Fruit fly (Drosophila melanogaster) whole organism, embryonic: ENCODE results near the gene SelG.

ENCODE experiments used
- Bdp1 ChIP-seq: fragments of 200-800 bp; sonication (Bioruptor generic); optimal IDR thresholded peaks from 3 replicates; lab custom pipeline; 2016; ENCODE audit warnings: missing biosample characterization, missing genetic modification characterization
- Blimp-1 ChIP-seq: fragments of 200-800 bp; sonication (Bioruptor generic); optimal IDR thresholded peaks from 3 replicates; lab custom pipeline; 2018; ENCODE audit warnings: missing biosample characterization, missing genetic modification characterization, mild to moderate bottlenecking, moderate library complexity, missing genetic modification reagents
- CG10321 ChIP-seq: fragments of 200-800 bp; sonication (Bioruptor generic); IDR thresholded peaks from 2 replicates; pipeline ENCODE4 v1.3.6; 2022; ENCODE audit warnings: missing biosample characterization, missing genetic modification characterization
- CG10366 ChIP-seq: fragments of 200-800 bp; sonication (Bioruptor generic); IDR thresholded peaks from 2 replicates; pipeline ENCODE4 v1.3.6; 2022; ENCODE audit warnings: missing biosample characterization, missing genetic modification characterization
- CG10654 ChIP-seq: fragments of 200-800 bp; sonication (Bioruptor generic); optimal IDR thresholded peaks from 2 replicates; lab custom pipeline; 2016; ENCODE audit warnings: missing biosample characterization, missing genetic modification characterization
- CG11504 ChIP-seq: fragments of 200-800 bp; sonication (Bioruptor generic); optimal IDR thresholded peaks from 3 replicates; lab custom pipeline; 2019; ENCODE audit warnings: missing biosample characterization, mild to moderate bottlenecking, missing genetic modification characterization, moderate library complexity
- CG12155 ChIP-seq: fragments of 200-800 bp; sonication (Bioruptor generic); optimal IDR thresholded peaks from 3 replicates; lab custom pipeline; 2016; ENCODE audit warnings: missing biosample characterization, missing genetic modification characterization
- CG13424 ChIP-seq: fragments of 200-800 bp; sonication (Bioruptor generic); optimal IDR thresholded peaks from 2 replicates; lab custom pipeline; 2019; ENCODE audit warnings: missing biosample characterization, mild to moderate bottlenecking, missing genetic modification characterization, moderate library complexity
- CG15073 ChIP-seq: fragments of 200-800 bp; sonication (Bioruptor generic); optimal IDR thresholded peaks from 2 replicates; lab custom pipeline; 2016; ENCODE audit warnings: missing biosample characterization, missing genetic modification characterization
- CG15269 ChIP-seq: fragments of 200-800 bp; sonication (Bioruptor generic); optimal IDR thresholded peaks from 2 replicates; lab custom pipeline; 2018; ENCODE audit warnings: missing biosample characterization, mild to moderate bottlenecking, missing genetic modification characterization, moderate library complexity
- CG1603 ChIP-seq: fragments of 200-800 bp; sonication (Bioruptor generic); optimal IDR thresholded peaks from 2 replicates; lab custom pipeline; 2019; ENCODE audit warnings: missing biosample characterization, mild to moderate bottlenecking, missing genetic modification characterization, moderate library complexity
- CG16815 ChIP-seq: fragments of 200-800 bp; sonication (Bioruptor generic); optimal IDR thresholded peaks from 3 replicates; lab custom pipeline; 2017; ENCODE audit warnings: missing biosample characterization, mild to moderate bottlenecking, missing genetic modification characterization
- CG1792 ChIP-seq: fragments of 200-800 bp; sonication (Bioruptor generic); optimal IDR thresholded peaks from 2 replicates; lab custom pipeline; 2016; ENCODE audit warnings: missing biosample characterization, missing genetic modification characterization
- CG2129 ChIP-seq: fragments of 200-800 bp; sonication (Bioruptor generic); IDR thresholded peaks from 2 replicates; pipeline ENCODE4 v1.3.6; 2022; ENCODE audit warnings: missing biosample characterization, missing genetic modification characterization; ENCODE audit not compliant: partially characterized antibody
- CG2199 ChIP-seq: fragments of 200-800 bp; sonication (Bioruptor generic); IDR thresholded peaks from 3 replicates; pipeline ENCODE4 v1.3.6; 2022; ENCODE audit warnings: missing biosample characterization, missing genetic modification characterization
- CG4730 ChIP-seq: fragments of 200-800 bp; sonication (Bioruptor generic); IDR thresholded peaks from 2 replicates; pipeline ENCODE4 v1.3.6; 2022; ENCODE audit warnings: missing biosample characterization, missing genetic modification characterization
- CG7839 ChIP-seq: fragments of 200-800 bp; sonication (Bioruptor generic); optimal IDR thresholded peaks from 3 replicates; lab custom pipeline; 2018; ENCODE audit warnings: missing biosample characterization, mild to moderate bottlenecking, missing genetic modification characterization, moderate library complexity
- CHES-1-like ChIP-seq: fragments of 200-800 bp; sonication (Bioruptor generic); optimal IDR thresholded peaks from 2 replicates; lab custom pipeline; 2016; ENCODE audit warnings: missing biosample characterization, missing genetic modification characterization
- Dbx ChIP-seq: fragments of 200-800 bp; sonication (Bioruptor generic); IDR thresholded peaks from 3 replicates; pipeline ENCODE4 v1.3.6; 2022; ENCODE audit warnings: missing biosample characterization, missing genetic modification characterization
- Dek ChIP-seq: fragments of 200-800 bp; sonication (Bioruptor generic); optimal IDR thresholded peaks from 3 replicates; lab custom pipeline; 2019; ENCODE audit warnings: missing biosample characterization, mild to moderate bottlenecking, missing genetic modification characterization, moderate library complexity
- E2f1 ChIP-seq: fragments of 200-800 bp; sonication (Bioruptor generic); IDR thresholded peaks from 2 replicates; pipeline ENCODE4 v1.3.6; 2022; ENCODE audit warnings: missing biosample characterization, missing genetic modification characterization
- Ets97D ChIP-seq: fragments of 200-800 bp; sonication (Bioruptor generic); optimal IDR thresholded peaks from 3 replicates; lab custom pipeline; 2016; ENCODE audit warnings: missing biosample characterization, missing genetic modification characterization
- Fer1 ChIP-seq: fragments of 200-800 bp; sonication (Bioruptor generic); optimal IDR thresholded peaks from 2 replicates; lab custom pipeline; 2017; ENCODE audit warnings: missing biosample characterization, mild to moderate bottlenecking, missing genetic modification characterization
- Hmr ChIP-seq: fragments of 200-800 bp; sonication (Bioruptor generic); optimal IDR thresholded peaks from 3 replicates; lab custom pipeline; 2017; ENCODE audit warnings: mild to moderate bottlenecking, missing biosample characterization, missing genetic modification reagents, missing genetic modification characterization
- Ravus ChIP-seq: fragments of 200-800 bp; sonication (Bioruptor generic); IDR thresholded peaks from 2 replicates; pipeline ENCODE4 v1.3.6; 2022; ENCODE audit warnings: missing biosample characterization, missing genetic modification characterization
- Tbp ChIP-seq: fragments of >200 bp; optimal IDR thresholded peaks from 2 replicates; lab custom pipeline; 2018; ENCODE audit warnings: missing biosample characterization, missing genetic modification characterization
- YL-1 ChIP-seq: fragments of 200-800 bp; sonication (Bioruptor generic); optimal IDR thresholded peaks from 3 replicates; lab custom pipeline; 2017; ENCODE audit warnings: missing biosample characterization, mild to moderate bottlenecking, missing genetic modification characterization
- aop ChIP-seq: fragments of 200-800 bp; sonication (Bioruptor generic); IDR thresholded peaks from 2 replicates; pipeline ENCODE4 v1.3.6; 2022; ENCODE audit warnings: missing biosample characterization, missing genetic modification characterization
- bowl ChIP-seq: fragments of 200-800 bp; sonication (Bioruptor generic); IDR thresholded peaks from 2 replicates; pipeline ENCODE4 v1.3.6; 2022; ENCODE audit warnings: missing biosample characterization, missing genetic modification characterization
- bsh ChIP-seq, 2 experiments: fragments of 200-800 bp; sonication (Bioruptor generic); optimal IDR thresholded peaks; 2 replicates each; lab custom pipeline; 2017 to 2018; ENCODE audit warnings: mild to moderate bottlenecking in 2 of 2, missing biosample characterization in 2 of 2, missing genetic modification characterization in 2 of 2, moderate library complexity in 1 of 2
- btn ChIP-seq: fragments of 200-800 bp; sonication (Bioruptor generic); optimal IDR thresholded peaks from 2 replicates; lab custom pipeline; 2016; ENCODE audit warnings: missing biosample characterization, missing genetic modification characterization
- cwo ChIP-seq: fragments of 200-800 bp; sonication (Bioruptor generic); optimal IDR thresholded peaks from 3 replicates; lab custom pipeline; 2017; ENCODE audit warnings: missing biosample characterization, missing genetic modification characterization, mild to moderate bottlenecking, moderate library complexity, missing genetic modification reagents
- dysf ChIP-seq: fragments of 200-800 bp; sonication (Bioruptor generic); IDR thresholded peaks from 3 replicates; pipeline ENCODE4 v1.3.6; 2022; ENCODE audit warnings: missing biosample characterization, missing genetic modification characterization
- ems ChIP-seq: fragments of 200-800 bp; sonication (Bioruptor generic); optimal IDR thresholded peaks from 3 replicates; lab custom pipeline; 2016; ENCODE audit warnings: missing biosample characterization, missing genetic modification characterization
- eyg ChIP-seq: fragments of 200-800 bp; sonication (Bioruptor generic); optimal IDR thresholded peaks from 3 replicates; lab custom pipeline; 2016; ENCODE audit warnings: missing biosample characterization, missing genetic modification characterization
- jigr1 ChIP-seq: fragments of 200-800 bp; sonication (Bioruptor generic); IDR thresholded peaks from 3 replicates; pipeline ENCODE4 v1.3.6; 2022; ENCODE audit warnings: missing biosample characterization, missing genetic modification characterization
- jumu ChIP-seq: fragments of 200-800 bp; sonication (Bioruptor generic); optimal IDR thresholded peaks from 3 replicates; lab custom pipeline; 2016; ENCODE audit warnings: missing biosample characterization, missing genetic modification characterization
- mld ChIP-seq: fragments of 200-800 bp; sonication (Bioruptor generic); IDR thresholded peaks from 3 replicates; pipeline ENCODE4 v1.3.6; 2022; ENCODE audit warnings: missing biosample characterization, missing genetic modification characterization; ENCODE audit not compliant: partially characterized antibody
- nerfin-1 ChIP-seq: fragments of 200-800 bp; sonication (Bioruptor generic); optimal IDR thresholded peaks from 3 replicates; lab custom pipeline; 2019; ENCODE audit warnings: missing biosample characterization, mild to moderate bottlenecking, missing genetic modification characterization, moderate library complexity
- nerfin-2 ChIP-seq: fragments of 200-800 bp; sonication (Bioruptor generic); IDR thresholded peaks from 2 replicates; pipeline ENCODE4 v1.3.6; 2022; ENCODE audit warnings: missing biosample characterization, missing genetic modification characterization; ENCODE audit not compliant: partially characterized antibody
- pan ChIP-seq, 4 experiments: fragments of >200 bp in 3 of 4; fragments of 200-800 bp in 1 of 4; sonication (Bioruptor generic) in 1 of 4; optimal IDR thresholded peaks in 3 of 4; IDR thresholded peaks in 1 of 4; 2 replicates each; pipeline versions ENCODE4 v1.3.6 to Lab custom; 2017 to 2022; ENCODE audit warnings: missing biosample characterization in 2 of 4, missing genetic modification characterization in 2 of 4, mixed read lengths in 1 of 4
- phol ChIP-seq: fragments of 200-800 bp; sonication (Bioruptor generic); optimal IDR thresholded peaks from 3 replicates; lab custom pipeline; 2018; ENCODE audit warnings: missing biosample characterization, mild to moderate bottlenecking, missing genetic modification characterization, moderate library complexity
- schlank ChIP-seq: fragments of 200-800 bp; sonication (Bioruptor generic); optimal IDR thresholded peaks from 2 replicates; lab custom pipeline; 2018; ENCODE audit warnings: missing biosample characterization, mild to moderate bottlenecking, missing genetic modification characterization
- sna ChIP-seq: fragments of 200-800 bp; sonication (Bioruptor generic); IDR thresholded peaks from 2 replicates; pipeline ENCODE4 v1.3.6; 2022; ENCODE audit warnings: missing biosample characterization, missing genetic modification characterization; ENCODE audit not compliant: partially characterized antibody
- sob ChIP-seq: fragments of 200-800 bp; sonication (Bioruptor generic); IDR thresholded peaks from 2 replicates; pipeline ENCODE4 v1.3.6; 2022; ENCODE audit warnings: missing biosample characterization, missing genetic modification characterization
- sr ChIP-seq: fragments of 200-800 bp; sonication (Bioruptor generic); IDR thresholded peaks from 3 replicates; pipeline ENCODE4 v1.3.6; 2022; ENCODE audit warnings: missing biosample characterization, missing genetic modification characterization
- tgo ChIP-seq: fragments of 200-800 bp; sonication (Bioruptor generic); IDR thresholded peaks from 3 replicates; pipeline ENCODE4 v1.3.6; 2022; ENCODE audit warnings: missing biosample characterization, missing genetic modification characterization
- trh ChIP-seq: fragments of 200-800 bp; sonication (Bioruptor generic); optimal IDR thresholded peaks from 2 replicates; lab custom pipeline; 2016; ENCODE audit warnings: missing biosample characterization, missing genetic modification characterization
- zf30C ChIP-seq: fragments of 200-800 bp; sonication (Bioruptor generic); optimal IDR thresholded peaks from 3 replicates; lab custom pipeline; 2018; ENCODE audit warnings: missing biosample characterization, mild to moderate bottlenecking, missing genetic modification characterization

SelG gene

DNA sequence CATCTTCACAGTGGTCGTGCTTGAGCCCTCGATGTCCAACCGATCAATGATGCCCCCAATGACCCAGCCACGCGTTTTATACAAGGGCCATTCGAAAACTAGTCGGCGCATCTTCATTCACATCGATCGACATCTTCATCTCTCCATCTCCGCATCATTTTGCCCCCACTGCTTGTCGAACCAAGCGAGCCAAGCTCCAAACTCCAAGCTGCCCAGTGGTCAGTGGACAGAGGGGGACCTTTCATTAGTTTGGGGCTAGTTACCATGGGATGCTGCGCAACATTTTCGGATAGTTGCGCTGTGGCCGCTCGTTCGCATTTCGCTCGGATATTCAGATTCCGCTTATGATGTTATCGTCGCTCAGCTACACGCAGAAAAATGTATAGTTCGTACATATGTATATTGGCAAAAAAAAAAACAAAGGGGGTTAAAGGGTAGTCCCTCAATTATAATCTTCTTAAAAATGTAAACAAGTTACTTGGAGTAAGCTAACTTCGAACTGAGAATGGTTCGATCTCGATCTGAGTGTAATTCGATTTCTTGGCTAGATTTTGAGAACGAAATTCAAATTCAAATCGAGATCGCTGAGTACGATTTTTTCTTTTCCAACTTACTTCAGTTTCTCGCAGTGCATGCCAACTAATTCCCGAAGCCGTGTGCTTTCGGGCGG, 40.9 kb upstream of the SelG start, which contains the start of gene CG15740:
TSS of gene CG15740 (minus strand) at position 51 of the 670 bp plus-strand sequence.
- TF ChIP-seq CG2199 (GFP tag; lab: Robert Waterston, UW) (no peak), Fer1 (GFP tag; lab: Kevin White, UChicago) (peak; percentile 10), schlank (tag; lab: Kevin White, UChicago) (no peak), CHES-1-like (GFP tag; lab: Kevin White, UChicago) (no peak), dysf (GFP tag; lab: Robert Waterston, UW) (peak; percentile 77), YL-1 (GFP tag; lab: Kevin White, UChicago) (no peak), CG15073 (GFP tag; lab: Kevin White, UChicago) (no peak), sob (GFP tag; lab: Robert Waterston, UW) (peak; percentile 25; the same call in 1 of the 2 replicates), Ravus (GFP tag; lab: Robert Waterston, UW) (no peak; the same call in 1 of the 2 replicates), CG10654 (GFP tag; lab: Kevin White, UChicago) (no peak), Dek (tag; lab: Kevin White, UChicago) (no peak), phol (peak; percentile 43), sna (GFP tag; lab: Robert Waterston, UW) (no peak), CG2129 (GFP tag; lab: Robert Waterston, UW) (no peak), aop (GFP tag; lab: Robert Waterston, UW) (no peak), zf30C (GFP tag; lab: Kevin White, UChicago) (no peak), CG13424 (peak; percentile 38), CG16815 (GFP tag; lab: Kevin White, UChicago) (no peak), trh (GFP tag; lab: Kevin White, UChicago) (no peak), sr (GFP tag; lab: Robert Waterston, UW) (no peak), ems (GFP tag; lab: Kevin White, UChicago) (no peak), CG10321 (GFP tag; lab: Robert Waterston, UW) (no peak), CG15269 (peak; percentile 56), CG4730 (no peak), nerfin-2 (GFP tag; lab: Robert Waterston, UW) (no peak), Dbx (GFP tag; lab: Robert Waterston, UW) (no peak), Ets97D (no peak), bsh (GFP tag; optimal IDR thresholded peaks at IDR 0.05; lab: Kevin White, UChicago) (no peak), btn (GFP tag; lab: Kevin White, UChicago) (no peak), CG12155 (GFP tag; lab: Kevin White, UChicago) (no peak), Blimp-1 (no peak), E2f1 (GFP tag; lab: Robert Waterston, UW) (0 out of 2 replicates have a peak, but pooled peaks have one; percentile 44), CG7839 (tag; lab: Kevin White, UChicago) (peak; percentile 55), jigr1 (GFP tag; lab: Robert Waterston, UW) (peak; percentile 21; the same call in 1 of the 3 replicates), Tbp (GFP tag; lab: Kevin White, UChicago) (no peak), CG1603 (peak; percentile 38), eyg (GFP tag; lab: Kevin White, UChicago) (no peak), CG11504 (tag; lab: Kevin White, UChicago) (peak; percentile 73), CG10366 (GFP tag; lab: Robert Waterston, UW) (peak; percentile 62), mld (no peak), tgo (GFP tag; lab: Robert Waterston, UW) (peak; percentile 45; the same call in 2 of the 3 replicates), bowl (GFP tag; lab: Robert Waterston, UW) (no peak), nerfin-1 (tag; lab: Kevin White, UChicago) (peak; percentile 1), jumu (peak; percentile 25), Bdp1 (GFP tag; lab: Kevin White, UChicago) (no peak), cwo (GFP tag; lab: Kevin White, UChicago) (no peak), Hmr (GFP tag; lab: Kevin White, UChicago) (peak; percentile 17), pan (optimal IDR thresholded peaks at IDR 0.05; lab: Kevin White, UChicago) (no peak), pan (GFP tag; optimal IDR thresholded peaks at IDR 0.05 in 1 of 2, IDR thresholded peaks at IDR 0.05 in 1 of 2) (peak in 1 of 2 experiments; percentile 55), CG1792 (GFP tag; lab: Kevin White, UChicago) (no peak)
